Worm (Caenorhabditis elegans) whole organism, late embryonic: ENCODE data around the gene E04F6.6.

ENCODE experiments used
- C38D4.7 ChIP-seq: fragments of 200-800 bp; sonication (Bioruptor generic); optimal IDR thresholded peaks from 2 replicates; lab custom pipeline; 2018; ENCODE audit warnings: mild to moderate bottlenecking, missing genetic modification characterization, moderate library complexity, missing compliant biosample characterization
- ceh-45 ChIP-seq: fragments of 200-800 bp; sonication (Bioruptor generic); IDR thresholded peaks from 2 replicates; pipeline ENCODE4 v1.3.6; 2022; ENCODE audit warnings: missing genetic modification reagents, missing genetic modification characterization, missing compliant biosample characterization
- pha-4 ChIP-seq: fragments of 150-350 bp; optimal IDR thresholded peaks from 2 replicates; lab custom pipeline; 2018; ENCODE audit warnings: missing biosample characterization, missing genetic modification reagents, missing genetic modification characterization

ce11 chrII:7228646-7229200 lies 29.4 kb upstream of the E04F6.6 start, which contains the start of gene F32A5.4:
- TF ChIP-seq C38D4.7 = no peak
- no peak for TF ChIP-seq pha-4
- no peak for TF ChIP-seq ceh-45
